Worm (Caenorhabditis elegans) whole organism, young adult: ENCODE data around the gene srh-215.

ENCODE experiments used
- B0035.1 ChIP-seq: sonication (generic microtip); optimal IDR thresholded peaks from 2 replicates; lab custom pipeline; 2016; ENCODE audit warnings: missing genetic modification characterization, mild to moderate bottlenecking, missing compliant biosample characterization, missing genotype, missing genetic modification reagents
- C17E4.6 ChIP-seq: fragments of 200-800 bp; sonication (Bioruptor generic); IDR thresholded peaks from 2 replicates; pipeline ENCODE4 v1.3.6; 2022; ENCODE audit warnings: missing genetic modification reagents, missing genetic modification characterization, missing compliant biosample characterization
- F22D6.2 ChIP-seq: sonication (generic microtip); optimal IDR thresholded peaks from 2 replicates; lab custom pipeline; 2016; ENCODE audit warnings: mild to moderate bottlenecking, missing genetic modification characterization, missing compliant biosample characterization
- F52B5.7 ChIP-seq: sonication (generic microtip); optimal IDR thresholded peaks from 2 replicates; lab custom pipeline; 2016; ENCODE audit warnings: mild to moderate bottlenecking, missing genetic modification characterization, missing compliant biosample characterization
- F55B11.4 ChIP-seq: sonication (generic microtip); optimal IDR thresholded peaks from 2 replicates; lab custom pipeline; 2016; ENCODE audit warnings: missing compliant biosample characterization, missing genetic modification characterization, borderline replicate concordance; ENCODE audit not compliant: insufficient read depth
- ZK185.1 ChIP-seq: sonication (generic microtip); optimal IDR thresholded peaks from 2 replicates; lab custom pipeline; 2016; ENCODE audit warnings: mild to moderate bottlenecking, missing genetic modification characterization, missing compliant biosample characterization; ENCODE audit not compliant: poor library complexity, severe bottlenecking
- ama-1 ChIP-seq, 3 experiments: fragments of 150-350 bp in 1 of 3; sonication (generic microtip) in 2 of 3; optimal IDR thresholded peaks; 2 replicates each; lab custom pipeline; 2014 to 2018; ENCODE audit warnings: missing biosample characterization in 2 of 3, missing genetic modification characterization in 2 of 3, missing genetic modification reagents in 2 of 3
- aptf-3 ChIP-seq: fragments of 200-800 bp; sonication (Bioruptor generic); IDR thresholded peaks from 2 replicates; pipeline ENCODE4 v1.3.6; 2022; ENCODE audit warnings: missing genetic modification characterization, missing compliant biosample characterization
- attf-6 ChIP-seq: fragments of 200-800 bp; sonication (Bioruptor generic); IDR thresholded peaks from 2 replicates; pipeline ENCODE4 v1.3.6; 2022; ENCODE audit warnings: missing genetic modification reagents, missing genetic modification characterization, missing compliant biosample characterization
- ceh-100 ChIP-seq: fragments of 200-800 bp; sonication (Bioruptor generic); IDR thresholded peaks from 2 replicates; pipeline ENCODE4 v1.3.6; 2022; ENCODE audit warnings: missing genetic modification reagents, missing genetic modification characterization, missing compliant biosample characterization
- ceh-27 ChIP-seq: fragments of 200-800 bp; sonication (Bioruptor generic); optimal IDR thresholded peaks from 2 replicates; lab custom pipeline; 2018; ENCODE audit warnings: mild to moderate bottlenecking, missing genetic modification characterization, moderate library complexity, missing compliant biosample characterization
- dpl-1 ChIP-seq: fragments of 150-350 bp; optimal IDR thresholded peaks from 2 replicates; lab custom pipeline; 2014; ENCODE audit warnings: missing biosample characterization, missing genetic modification reagents, missing genetic modification characterization
- efl-1 ChIP-seq: fragments of 150-350 bp; optimal IDR thresholded peaks from 2 replicates; lab custom pipeline; 2014; ENCODE audit warnings: missing biosample characterization, missing genetic modification reagents, missing genetic modification characterization
- egl-44 ChIP-seq: fragments of 200-800 bp; sonication (Bioruptor generic); IDR thresholded peaks from 2 replicates; pipeline ENCODE4 v1.3.6; 2022; ENCODE audit warnings: missing genetic modification reagents, missing genetic modification characterization, missing compliant biosample characterization
- ets-4 ChIP-seq: fragments of 200-800 bp; sonication (Bioruptor generic); optimal IDR thresholded peaks from 2 replicates; lab custom pipeline; 2018; ENCODE audit warnings: mild to moderate bottlenecking, missing genetic modification characterization, missing compliant biosample characterization
- him-1 ChIP-seq: sonication (generic microtip); optimal IDR thresholded peaks from 2 replicates; lab custom pipeline; 2016; ENCODE audit warnings: missing genotype, missing genetic modification reagents, missing genetic modification characterization, missing compliant biosample characterization
- hlh-26 ChIP-seq: fragments of 200-800 bp; sonication (Bioruptor generic); conservative IDR thresholded peaks from 2 replicates; pipeline ENCODE4 v1.3.6; 2022; ENCODE audit warnings: missing genetic modification reagents, missing genetic modification characterization, missing compliant biosample characterization
- hmg-1.2 ChIP-seq: fragments of 200-800 bp; sonication (Bioruptor generic); IDR thresholded peaks from 2 replicates; pipeline ENCODE4 v1.3.6; 2022; ENCODE audit warnings: missing genetic modification reagents, missing genetic modification characterization, missing compliant biosample characterization
- hsf-1 ChIP-seq: fragments of 200-800 bp; sonication (Bioruptor generic); IDR thresholded peaks from 2 replicates; pipeline ENCODE4 v1.3.6; 2022; ENCODE audit warnings: missing genetic modification reagents, missing genetic modification characterization, missing compliant biosample characterization
- let-526 ChIP-seq: fragments of 200-800 bp; sonication (Bioruptor generic); IDR thresholded peaks from 2 replicates; pipeline ENCODE4 v1.3.6; 2022; ENCODE audit warnings: missing genetic modification reagents, missing genetic modification characterization, missing compliant biosample characterization
- madf-6 ChIP-seq: fragments of 200-800 bp; sonication (Bioruptor generic); IDR thresholded peaks from 2 replicates; pipeline ENCODE4 v1.3.6; 2022; ENCODE audit warnings: missing genetic modification reagents, missing genetic modification characterization, missing compliant biosample characterization
- madf-8 ChIP-seq: fragments of 200-800 bp; sonication (Bioruptor generic); conservative IDR thresholded peaks from 2 replicates; pipeline ENCODE4 v1.3.6; 2022; ENCODE audit warnings: missing genetic modification reagents, missing genetic modification characterization, missing compliant biosample characterization
- mcd-1 ChIP-seq: fragments of 200-800 bp; sonication (Bioruptor generic); IDR thresholded peaks from 2 replicates; pipeline ENCODE4 v1.3.6; 2022; ENCODE audit warnings: missing genetic modification reagents, missing genetic modification characterization, missing compliant biosample characterization
- nhr-80 ChIP-seq: sonication (generic microtip); optimal IDR thresholded peaks from 2 replicates; lab custom pipeline; 2016; ENCODE audit warnings: missing genetic modification characterization, missing compliant biosample characterization
- pbrm-1 ChIP-seq: fragments of 200-800 bp; sonication (Bioruptor generic); IDR thresholded peaks from 2 replicates; pipeline ENCODE4 v1.3.6; 2022; ENCODE audit warnings: missing genetic modification reagents, missing genetic modification characterization, missing compliant biosample characterization
- rec-8 ChIP-seq, 2 experiments: sonication (generic microtip); optimal IDR thresholded peaks; 2 replicates each; lab custom pipeline; 2016; ENCODE audit warnings: mild to moderate bottlenecking in 2 of 2, missing genetic modification characterization in 2 of 2, missing genetic modification reagents in 2 of 2, missing genotype in 2 of 2, missing biosample characterization in 1 of 2, missing compliant biosample characterization in 1 of 2, moderate library complexity in 1 of 2
- snpc-1.1 ChIP-seq: sonication (generic microtip); optimal IDR thresholded peaks from 2 replicates; lab custom pipeline; 2017; ENCODE audit warnings: missing genetic modification characterization, mild to moderate bottlenecking, missing compliant biosample characterization, antibody characterized with exemption, moderate library complexity, missing genotype, missing genetic modification reagents; ENCODE audit not compliant: insufficient read depth
- snpc-3.4 ChIP-seq: sonication (generic microtip); optimal IDR thresholded peaks from 2 replicates; lab custom pipeline; 2017; ENCODE audit warnings: missing genetic modification characterization, mild to moderate bottlenecking, missing compliant biosample characterization, antibody characterized with exemption, moderate library complexity, missing genotype, missing genetic modification reagents
- unc-62 ChIP-seq: fragments of 150-350 bp; optimal IDR thresholded peaks from 2 replicates; lab custom pipeline; 2014; ENCODE audit warnings: missing biosample characterization, missing genetic modification reagents, missing genetic modification characterization
- ztf-18 ChIP-seq: sonication (generic microtip); optimal IDR thresholded peaks from 2 replicates; lab custom pipeline; 2016; ENCODE audit warnings: missing genotype, mild to moderate bottlenecking, missing genetic modification characterization, missing compliant biosample characterization
- ztf-25 ChIP-seq: fragments of 200-800 bp; sonication (Bioruptor generic); IDR thresholded peaks from 2 replicates; pipeline ENCODE4 v1.3.6; 2022; ENCODE audit warnings: missing genetic modification reagents, missing genetic modification characterization, missing compliant biosample characterization
- ztf-28 ChIP-seq: fragments of 200-800 bp; sonication (Bioruptor generic); IDR thresholded peaks from 2 replicates; pipeline ENCODE4 v1.3.6; 2022; ENCODE audit warnings: missing genetic modification reagents, missing genetic modification characterization, missing compliant biosample characterization
- ztf-6 ChIP-seq: fragments of 200-800 bp; sonication (Bioruptor generic); IDR thresholded peaks from 2 replicates; pipeline ENCODE4 v1.3.6; 2022; ENCODE audit warnings: missing genetic modification reagents, missing genetic modification characterization, missing compliant biosample characterization

The srh-215 gene

DNA sequence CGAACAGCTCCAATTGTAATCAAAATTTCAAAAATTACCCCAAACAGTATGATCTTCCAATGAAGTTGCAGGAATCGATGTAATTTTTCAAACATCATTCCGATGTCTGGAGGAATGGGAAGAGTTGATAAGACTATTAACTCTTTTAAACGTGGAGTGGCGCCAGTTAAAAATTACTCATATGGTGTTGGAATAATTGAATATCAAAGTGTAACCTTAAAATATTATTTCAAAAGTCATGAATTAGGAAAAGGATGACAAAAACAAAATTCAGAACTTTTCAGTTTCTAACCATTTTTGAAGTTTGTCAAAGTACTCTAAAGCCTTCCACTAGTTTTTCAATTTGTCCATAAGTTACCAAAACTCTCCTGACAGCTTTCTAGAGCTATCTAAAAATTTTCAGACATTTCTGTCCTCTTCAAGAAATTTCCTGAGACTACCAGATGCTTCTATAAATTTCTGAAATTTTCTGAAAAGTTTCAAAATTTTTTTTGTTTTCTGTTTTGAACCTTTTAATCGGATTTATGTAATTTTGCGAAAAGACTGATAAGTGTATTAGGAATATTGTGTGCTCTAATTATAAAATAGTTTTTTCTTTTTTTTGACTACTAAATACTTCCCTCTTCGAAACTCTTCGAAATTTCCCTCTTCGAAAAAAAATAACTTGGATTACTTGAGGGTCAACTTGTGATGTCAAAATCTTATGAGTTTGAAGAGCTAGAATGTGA lies 22.3 kb upstream of the srh-215 start, which contains the start of the genes clec-35 and clec-27:
Gene clec-35, minus strand, starts transcription at position 101 of the 728 bp plus-strand sequence.
Gene clec-27, plus strand, starts transcription at position 678 of the 728 bp plus-strand sequence.
- TF ChIP-seq ama-1 (optimal IDR thresholded peaks at IDR 0.05; lab: Kevin White, UChicago): no peak
- no peak for TF ChIP-seq ama-1 (GFP tag; optimal IDR thresholded peaks at IDR 0.05; lab: Kevin White, UChicago)

DNA sequence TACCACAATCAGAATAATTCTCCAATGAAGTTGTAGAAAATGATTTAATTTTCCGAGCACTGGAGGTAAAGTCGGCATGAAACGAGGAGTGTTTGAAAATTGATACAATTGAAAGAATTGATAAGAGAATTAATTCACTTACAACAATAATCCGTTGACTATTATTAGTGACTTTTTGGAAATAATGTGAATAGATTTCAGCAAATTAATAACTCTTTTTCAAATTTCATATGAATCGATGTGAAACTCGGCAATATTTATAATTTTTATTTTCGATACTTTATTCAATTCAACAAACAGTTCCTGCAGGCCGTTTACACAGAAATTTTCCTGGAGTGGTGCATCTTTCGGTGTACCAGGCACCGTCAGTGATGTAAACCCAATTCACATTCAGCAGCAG lies 20.2 kb upstream of the srh-215 start, which contains the start of gene clec-37:
Gene clec-37, minus strand, starts transcription at position 101 of the 400 bp plus-strand sequence.
- TF ChIP-seq unc-62 (no peak), rec-8 (tag; optimal IDR thresholded peaks at IDR 0.05; lab: Kevin White, UChicago) (no peak), ceh-100 (GFP tag; lab: Robert Waterston, UW) (no peak), hsf-1 (no peak), ztf-28 (GFP tag; lab: Robert Waterston, UW) (no peak), F22D6.2 (tag; lab: Kevin White, UChicago) (no peak), attf-6 (GFP tag; lab: Robert Waterston, UW) (no peak), F55B11.4 (tag; lab: Kevin White, UChicago) (no peak), F52B5.7 (tag; lab: Kevin White, UChicago) (no peak), aptf-3 (GFP tag; lab: Robert Waterston, UW) (no peak), hmg-1.2 (no peak), ztf-25 (no peak), ets-4 (no peak), C17E4.6 (GFP tag; lab: Robert Waterston, UW) (no peak), hlh-26 (no peak), ztf-18 (tag; lab: Kevin White, UChicago) (no peak), him-1 (tag; lab: Kevin White, UChicago) (no peak), pbrm-1 (GFP tag; lab: Robert Waterston, UW) (no peak), snpc-3.4 (tag; lab: Kevin White, UChicago) (no peak), ztf-6 (GFP tag; lab: Robert Waterston, UW) (no peak)

DNA sequence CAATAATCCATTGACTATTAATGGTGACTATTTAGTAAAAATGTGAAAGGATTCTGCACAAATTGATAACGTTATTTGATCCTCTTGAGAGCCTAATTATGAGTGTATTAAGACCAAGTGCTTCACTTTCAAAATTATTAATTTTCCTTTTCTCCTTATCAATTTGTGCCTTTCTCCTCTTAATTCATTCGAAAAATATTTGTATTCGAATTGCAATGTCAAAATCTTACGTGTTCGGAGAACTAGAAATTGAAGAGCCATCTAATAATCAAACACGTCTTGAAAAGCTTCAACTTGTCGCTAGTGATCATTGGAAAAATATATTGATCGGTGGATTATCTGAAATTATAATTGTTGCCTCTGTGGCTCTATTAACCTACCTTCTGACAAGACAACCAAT lies 16.7 kb upstream of the srh-215 start, which contains the start of the genes clec-36 and clec-26:
Gene clec-36, minus strand, starts transcription at position 101 of the 400 bp plus-strand sequence.
Gene clec-26, plus strand, starts transcription at position 114 of the 400 bp plus-strand sequence.
- TF ChIP-seq ztf-28 (GFP tag; lab: Robert Waterston, UW): no peak
- no peak for TF ChIP-seq dpl-1
- peak; percentile 18 for TF ChIP-seq nhr-80 (tag; lab: Kevin White, UChicago)

DNA sequence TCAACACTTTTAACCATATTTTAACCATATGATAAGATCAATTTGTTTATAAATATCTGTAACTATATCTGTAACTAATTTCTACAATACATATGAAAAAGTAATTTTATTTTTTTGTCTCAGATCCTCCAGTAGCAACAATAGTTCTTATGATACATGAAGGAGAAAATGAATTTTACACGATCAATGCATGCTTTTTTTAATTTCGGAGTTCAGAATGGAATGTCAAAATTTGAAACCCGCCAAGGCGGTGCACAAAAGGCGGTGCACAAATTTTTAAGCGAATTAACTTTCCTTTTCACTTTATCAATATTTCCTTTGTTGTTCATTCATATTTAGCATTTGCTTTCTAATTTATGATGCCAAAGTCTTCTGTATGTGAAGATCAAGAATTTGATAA lies 11.1 kb upstream of the srh-215 start, which contains the start of gene clec-25:
Gene clec-25, plus strand, starts transcription at position 301 of the 400 bp plus-strand sequence.
- TF ChIP-seq B0035.1 (tag; lab: Kevin White, UChicago) (no peak), mcd-1 (GFP tag; lab: Robert Waterston, UW) (no peak), ceh-27 (GFP tag; lab: Kevin White, UChicago) (no peak), pbrm-1 (GFP tag; lab: Robert Waterston, UW) (no peak), madf-6 (GFP tag; lab: Robert Waterston, UW) (no peak), ets-4 (no peak), egl-44 (no peak), let-526 (no peak), snpc-1.1 (tag; lab: Kevin White, UChicago) (no peak), madf-8 (GFP tag; lab: Robert Waterston, UW) (no peak), ZK185.1 (no peak), efl-1 (GFP tag; lab: Kevin White, UChicago) (no peak)
